Worm (Caenorhabditis elegans) whole organism, young adult: ENCODE results near the gene F56C9.3.

ENCODE experiments used
- B0336.3 ChIP-seq: fragments of 200-800 bp; sonication (Bioruptor generic); IDR thresholded peaks from 2 replicates; pipeline ENCODE4 v1.3.6; 2022; ENCODE audit warnings: missing genetic modification characterization, missing compliant biosample characterization
- F22D6.2 ChIP-seq: sonication (generic microtip); optimal IDR thresholded peaks from 2 replicates; lab custom pipeline; 2016; ENCODE audit warnings: mild to moderate bottlenecking, missing genetic modification characterization, missing compliant biosample characterization
- F23B12.7 ChIP-seq: sonication (generic microtip); optimal IDR thresholded peaks from 2 replicates; lab custom pipeline; 2017; ENCODE audit warnings: missing genetic modification characterization, mild to moderate bottlenecking, missing compliant biosample characterization, antibody characterized with exemption, moderate library complexity; ENCODE audit not compliant: insufficient read depth
- F52B5.7 ChIP-seq: sonication (generic microtip); optimal IDR thresholded peaks from 2 replicates; lab custom pipeline; 2016; ENCODE audit warnings: mild to moderate bottlenecking, missing genetic modification characterization, missing compliant biosample characterization
- F57C9.4 ChIP-seq: sonication (generic microtip); optimal IDR thresholded peaks from 2 replicates; lab custom pipeline; 2017; ENCODE audit warnings: mild to moderate bottlenecking, missing genetic modification characterization, missing compliant biosample characterization
- K12H6.12 ChIP-seq: fragments of 200-800 bp; sonication (Bioruptor generic); optimal IDR thresholded peaks from 2 replicates; lab custom pipeline; 2018; ENCODE audit warnings: mild to moderate bottlenecking, missing genetic modification characterization, missing compliant biosample characterization
- T07F8.4 ChIP-seq: sonication (generic microtip); optimal IDR thresholded peaks from 2 replicates; lab custom pipeline; 2016; ENCODE audit warnings: mild to moderate bottlenecking, missing genetic modification characterization, moderate library complexity, missing compliant biosample characterization
- T26A5.8 ChIP-seq: sonication (generic microtip); optimal IDR thresholded peaks from 2 replicates; lab custom pipeline; 2016; ENCODE audit warnings: missing genetic modification characterization, missing compliant biosample characterization
- Y67H2A.10 ChIP-seq: fragments of 200-800 bp; sonication (Bioruptor generic); conservative IDR thresholded peaks from 2 replicates; pipeline ENCODE4 v1.3.6; 2022; ENCODE audit warnings: missing genetic modification reagents, missing genetic modification characterization, missing compliant biosample characterization
- die-1 ChIP-seq: sonication (generic microtip); optimal IDR thresholded peaks from 2 replicates; lab custom pipeline; 2016; ENCODE audit warnings: missing genotype, mild to moderate bottlenecking, missing genetic modification characterization, missing compliant biosample characterization
- dpff-1 ChIP-seq: sonication (generic microtip); optimal IDR thresholded peaks from 2 replicates; lab custom pipeline; 2017; ENCODE audit warnings: mild to moderate bottlenecking, missing genetic modification characterization, missing compliant biosample characterization
- dpl-1 ChIP-seq: fragments of 150-350 bp; optimal IDR thresholded peaks from 2 replicates; lab custom pipeline; 2014; ENCODE audit warnings: missing biosample characterization, missing genetic modification reagents, missing genetic modification characterization
- efl-1 ChIP-seq: fragments of 150-350 bp; optimal IDR thresholded peaks from 2 replicates; lab custom pipeline; 2014; ENCODE audit warnings: missing biosample characterization, missing genetic modification reagents, missing genetic modification characterization
- ekl-4 ChIP-seq: fragments of 200-800 bp; sonication (Bioruptor generic); IDR thresholded peaks from 2 replicates; pipeline ENCODE4 v1.3.6; 2022; ENCODE audit warnings: missing genetic modification reagents, missing genetic modification characterization, missing compliant biosample characterization
- lag-1 ChIP-seq: fragments of 200-800 bp; sonication (Bioruptor generic); IDR thresholded peaks from 2 replicates; pipeline ENCODE4 v1.3.6; 2022; ENCODE audit warnings: missing genetic modification reagents, missing genetic modification characterization, missing compliant biosample characterization
- let-607 ChIP-seq, 2 experiments: fragments of 200-800 bp in 1 of 2; sonication (Bioruptor generic) in 1 of 2; sonication (generic microtip) in 1 of 2; optimal IDR thresholded peaks; 2 replicates each; lab custom pipeline; 2016 to 2018; ENCODE audit warnings: mild to moderate bottlenecking in 2 of 2, missing compliant biosample characterization in 2 of 2, missing genetic modification characterization in 2 of 2, moderate library complexity in 2 of 2, missing genotype in 1 of 2
- lin-40 ChIP-seq: sonication (generic microtip); optimal IDR thresholded peaks from 2 replicates; lab custom pipeline; 2016; ENCODE audit warnings: missing genetic modification characterization, mild to moderate bottlenecking, missing compliant biosample characterization, missing genotype, missing genetic modification reagents
- lin-54 ChIP-seq: fragments of 200-800 bp; sonication (Bioruptor generic); optimal IDR thresholded peaks from 2 replicates; lab custom pipeline; 2018; ENCODE audit warnings: mild to moderate bottlenecking, missing genetic modification characterization, missing compliant biosample characterization
- lir-1 ChIP-seq: fragments of 200-800 bp; sonication (Bioruptor generic); conservative IDR thresholded peaks from 2 replicates; pipeline ENCODE4 v1.3.6; 2022; ENCODE audit warnings: missing genetic modification reagents, missing genetic modification characterization, missing compliant biosample characterization
- madf-10 ChIP-seq: sonication (generic microtip); optimal IDR thresholded peaks from 2 replicates; lab custom pipeline; 2016; ENCODE audit warnings: mild to moderate bottlenecking, missing genetic modification characterization, missing compliant biosample characterization
- madf-6 ChIP-seq: fragments of 200-800 bp; sonication (Bioruptor generic); IDR thresholded peaks from 2 replicates; pipeline ENCODE4 v1.3.6; 2022; ENCODE audit warnings: missing genetic modification reagents, missing genetic modification characterization, missing compliant biosample characterization
- madf-8 ChIP-seq: fragments of 200-800 bp; sonication (Bioruptor generic); conservative IDR thresholded peaks from 2 replicates; pipeline ENCODE4 v1.3.6; 2022; ENCODE audit warnings: missing genetic modification reagents, missing genetic modification characterization, missing compliant biosample characterization
- mcd-1 ChIP-seq: fragments of 200-800 bp; sonication (Bioruptor generic); IDR thresholded peaks from 2 replicates; pipeline ENCODE4 v1.3.6; 2022; ENCODE audit warnings: missing genetic modification reagents, missing genetic modification characterization, missing compliant biosample characterization
- nhr-179 ChIP-seq: sonication (generic microtip); optimal IDR thresholded peaks from 2 replicates; lab custom pipeline; 2016; ENCODE audit warnings: mild to moderate bottlenecking, missing genetic modification characterization, missing compliant biosample characterization
- nhr-27 ChIP-seq: fragments of 200-800 bp; sonication (Bioruptor generic); optimal IDR thresholded peaks from 2 replicates; lab custom pipeline; 2018; ENCODE audit warnings: mild to moderate bottlenecking, missing genetic modification characterization, moderate library complexity, missing compliant biosample characterization
- nhr-80 ChIP-seq: sonication (generic microtip); optimal IDR thresholded peaks from 2 replicates; lab custom pipeline; 2016; ENCODE audit warnings: missing genetic modification characterization, missing compliant biosample characterization
- nhr-90 ChIP-seq: sonication (generic microtip); optimal IDR thresholded peaks from 2 replicates; lab custom pipeline; 2016; ENCODE audit warnings: missing genotype, mild to moderate bottlenecking, missing genetic modification characterization, missing compliant biosample characterization
- rpc-1 ChIP-seq, 2 experiments: fragments of 150-350 bp in 1 of 2; sonication (generic microtip) in 1 of 2; optimal IDR thresholded peaks; 2 replicates each; lab custom pipeline; 2014 to 2018; ENCODE audit warnings: missing biosample characterization in 1 of 2, missing genetic modification characterization in 1 of 2, missing genetic modification reagents in 1 of 2, missing genotype in 1 of 2
- snpc-4 ChIP-seq, 5 experiments: fragments of 150-350 bp in 1 of 5; sonication (generic microtip) in 4 of 5; optimal IDR thresholded peaks; 2 replicates each; lab custom pipeline; 2014 to 2018; ENCODE audit warnings: missing genetic modification characterization in 5 of 5, missing biosample characterization in 3 of 5, antibody characterized with exemption in 2 of 5, mild to moderate bottlenecking in 2 of 5, missing compliant biosample characterization in 2 of 5, missing genotype in 2 of 5, moderate library complexity in 2 of 5, missing genetic modification reagents in 1 of 5
- somi-1 ChIP-seq: fragments of 200-800 bp; sonication (Bioruptor generic); optimal IDR thresholded peaks from 2 replicates; lab custom pipeline; 2018; ENCODE audit warnings: mild to moderate bottlenecking, missing genetic modification characterization, missing compliant biosample characterization
- tbx-9 ChIP-seq: sonication (generic microtip); optimal IDR thresholded peaks from 2 replicates; lab custom pipeline; 2016; ENCODE audit warnings: borderline replicate concordance, missing genetic modification characterization, inconsistent platforms, missing compliant biosample characterization
- zfh-2 ChIP-seq: fragments of 200-800 bp; sonication (Bioruptor generic); conservative IDR thresholded peaks from 2 replicates; pipeline ENCODE4 v1.3.6; 2022; ENCODE audit warnings: missing genetic modification reagents, missing genetic modification characterization, missing compliant biosample characterization
- zim-3 ChIP-seq: sonication (generic microtip); optimal IDR thresholded peaks from 2 replicates; lab custom pipeline; 2017; ENCODE audit warnings: mild to moderate bottlenecking, missing genetic modification characterization, moderate library complexity, missing compliant biosample characterization
- ztf-26 ChIP-seq: sonication (generic microtip); optimal IDR thresholded peaks from 2 replicates; lab custom pipeline; 2017; ENCODE audit warnings: missing genetic modification characterization, missing compliant biosample characterization

The F56C9.3 gene

ce11 chrIII:7347049-7347448 lies 36.0 kb downstream of the F56C9.3 start, which contains the start of gene F08F8.7:
Gene F08F8.7, minus strand, starts transcription at chrIII:7347149.
- TF ChIP-seq F22D6.2 (tag; lab: Kevin White, UChicago) (no peak), lin-54 (no peak), madf-8 (no peak), dpff-1 (tag; lab: Kevin White, UChicago) (no peak), nhr-179 (no peak), lin-40 (tag; lab: Kevin White, UChicago) (no peak), T07F8.4 (tag; lab: Kevin White, UChicago) (no peak), nhr-90 (tag; lab: Kevin White, UChicago) (no peak), ekl-4 (GFP tag; lab: Robert Waterston, UW) (no peak), mcd-1 (no peak), zim-3 (tag; lab: Kevin White, UChicago) (no peak), die-1 (tag; lab: Kevin White, UChicago) (no peak), madf-6 (GFP tag; lab: Robert Waterston, UW) (no peak)

ce11 chrIII:7349075-7349474 lies 38.0 kb downstream of the F56C9.3 start, which contains the start of gene gos-28:
Gene gos-28, minus strand, starts transcription at chrIII:7349175.
- TF ChIP-seq die-1 (tag; lab: Kevin White, UChicago) (no peak), nhr-80 (tag; lab: Kevin White, UChicago) (no peak), madf-10 (tag; lab: Kevin White, UChicago) (no peak), F57C9.4 (tag; lab: Kevin White, UChicago) (no peak), T26A5.8 (tag; lab: Kevin White, UChicago) (no peak), zfh-2 (GFP tag; lab: Robert Waterston, UW) (no peak), F52B5.7 (tag; lab: Kevin White, UChicago) (no peak), lir-1 (GFP tag; lab: Robert Waterston, UW) (no peak), snpc-4 (GFP tag; optimal IDR thresholded peaks at IDR 0.05; lab: Kevin White, UChicago) (no peak), snpc-4 (tag; optimal IDR thresholded peaks at IDR 0.05; lab: Kevin White, UChicago) (no peak), F23B12.7 (tag; lab: Kevin White, UChicago) (no peak), tbx-9 (tag; lab: Kevin White, UChicago) (no peak), dpl-1 (GFP tag; lab: Kevin White, UChicago) (no peak), Y67H2A.10 (GFP tag; lab: Robert Waterston, UW) (no peak), rpc-1 (optimal IDR thresholded peaks at IDR 0.05; lab: Kevin White, UChicago) (no peak), rpc-1 (tag; optimal IDR thresholded peaks at IDR 0.05; lab: Kevin White, UChicago) (no peak), B0336.3 (GFP tag; lab: Robert Waterston, UW) (no peak), lin-54 (no peak), zim-3 (tag; lab: Kevin White, UChicago) (no peak)
- TF ChIP-seq, all 124 proteins: peak for 0

DNA sequence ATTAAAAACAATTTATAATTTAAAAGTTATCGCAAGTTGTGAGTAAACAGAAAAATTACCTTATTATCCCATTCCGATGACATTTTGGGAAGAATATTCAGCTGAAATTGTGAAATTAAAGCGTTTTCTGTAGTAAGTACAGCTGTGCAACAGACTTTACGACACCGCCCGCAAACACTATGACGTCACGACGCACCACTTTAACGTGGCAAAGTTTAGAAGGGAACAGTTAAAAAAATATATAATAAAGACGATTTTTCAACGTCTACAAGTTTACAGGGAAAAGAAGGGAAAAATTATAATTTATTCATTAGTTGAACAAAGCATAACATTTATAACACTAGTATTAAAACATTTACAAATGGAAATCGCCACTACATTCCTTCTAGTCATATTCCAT lies 42.8 kb downstream of the F56C9.3 start, which contains the start of gene F08F8.9:
TSS of gene F08F8.9 (minus strand) at position 101 of the 400 bp plus-strand sequence.
- TF ChIP-seq ztf-26 (tag; lab: Kevin White, UChicago) (no peak), lin-54 (no peak), nhr-27 (tag; lab: Kevin White, UChicago) (no peak), nhr-179 (no peak), let-607 (tag; optimal IDR thresholded peaks at IDR 0.05; lab: Kevin White, UChicago) (no peak), efl-1 (GFP tag; lab: Kevin White, UChicago) (no peak), snpc-4 (GFP tag; optimal IDR thresholded peaks at IDR 0.05; lab: Kevin White, UChicago) (no peak), snpc-4 (tag; optimal IDR thresholded peaks at IDR 0.05; lab: Kevin White, UChicago) (no peak), somi-1 (GFP tag; lab: Kevin White, UChicago) (no peak), K12H6.12 (tag; lab: Kevin White, UChicago) (no peak), madf-6 (GFP tag; lab: Robert Waterston, UW) (no peak), F22D6.2 (tag; lab: Kevin White, UChicago) (no peak), lag-1 (GFP tag; lab: Robert Waterston, UW) (no peak)
